Fruit fly (Drosophila melanogaster): Measurements from ENCODE around the gene asl.

dm6 chr3R:5635524-5635923 lies 29.2 kb upstream of the asl start, which contains the start of gene CG31546:
- TF ChIP-seq CG9705 (GFP tag; optimal IDR thresholded peaks at IDR 0.05) = no peak
- no peak for TF ChIP-seq br (GFP tag; optimal IDR thresholded peaks at IDR 0.05)
- no peak for TF ChIP-seq lola (GFP tag; optimal IDR thresholded peaks at IDR 0.05)
- TF ChIP-seq Hr78 (GFP tag; optimal IDR thresholded peaks at IDR 0.05) = no peak
- no peak for TF ChIP-seq Abd-B (GFP tag; optimal IDR thresholded peaks at IDR 0.05)
- no peak for TF ChIP-seq usp (GFP tag; optimal IDR thresholded peaks at IDR 0.05)
- TF ChIP-seq psq (GFP tag; optimal IDR thresholded peaks at IDR 0.05) = no peak
- no peak for TF ChIP-seq Hnf4 (GFP tag; optimal IDR thresholded peaks at IDR 0.05)
- no peak for TF ChIP-seq dmrt93B (GFP tag; optimal IDR thresholded peaks at IDR 0.05)
- no peak for TF ChIP-seq Sp1 (GFP tag; optimal IDR thresholded peaks at IDR 0.05)
- no peak for TF ChIP-seq pan (optimal IDR thresholded peaks at IDR 0.05)
- TF ChIP-seq OdsH (GFP tag; optimal IDR thresholded peaks at IDR 0.05) = no peak
- TF ChIP-seq HLH106 (tag; optimal IDR thresholded peaks at IDR 0.05) = no peak
- no peak for TF ChIP-seq dsf (GFP tag; optimal IDR thresholded peaks at IDR 0.05; ENCODE audit: borderline replicate concordance)
